Worm (Caenorhabditis elegans) whole organism, L1 larva: ENCODE data around the gene nlp-64.
A peak's percentile ranks its signal among the peaks of the same experiment; 100 is the strongest.

Source experiments
- C04F5.9 ChIP-seq: sonication (generic microtip); optimal IDR thresholded peaks from 2 replicates; lab custom pipeline; 2016; ENCODE audit warnings: missing genetic modification characterization, missing compliant biosample characterization
- C34B4.2 ChIP-seq: sonication (generic microtip); optimal IDR thresholded peaks from 2 replicates; lab custom pipeline; 2017; ENCODE audit warnings: mild to moderate bottlenecking, missing genetic modification characterization, missing compliant biosample characterization
- F16B12.6 ChIP-seq: fragments of 150-350 bp; optimal IDR thresholded peaks from 2 replicates; lab custom pipeline; 2014; ENCODE audit warnings: missing biosample characterization, missing genetic modification characterization
- aly-2 ChIP-seq: fragments of 150-350 bp; optimal IDR thresholded peaks from 2 replicates; lab custom pipeline; 2014; ENCODE audit warnings: missing biosample characterization, missing genetic modification characterization
- ama-1 ChIP-seq: fragments of 150-350 bp; optimal IDR thresholded peaks from 2 replicates; lab custom pipeline; 2014
- blmp-1 ChIP-seq: fragments of 150-350 bp; optimal IDR thresholded peaks from 2 replicates; lab custom pipeline; 2014; ENCODE audit warnings: missing biosample characterization, missing genetic modification characterization
- ceh-63 ChIP-seq: fragments of 200-800 bp; sonication (Bioruptor generic); optimal IDR thresholded peaks from 2 replicates; lab custom pipeline; 2018; ENCODE audit warnings: mild to moderate bottlenecking, missing genetic modification characterization, missing compliant biosample characterization
- ceh-8 ChIP-seq: fragments of 200-800 bp; sonication (Bioruptor generic); optimal IDR thresholded peaks from 2 replicates; lab custom pipeline; 2018; ENCODE audit warnings: mild to moderate bottlenecking, missing genetic modification characterization, moderate library complexity, missing compliant biosample characterization
- ceh-88 ChIP-seq: fragments of 200-800 bp; sonication (Bioruptor generic); IDR thresholded peaks from 2 replicates; pipeline ENCODE4 v1.3.6; 2022; ENCODE audit warnings: missing genetic modification characterization, missing compliant biosample characterization
- ceh-90 ChIP-seq: sonication (generic microtip); optimal IDR thresholded peaks from 2 replicates; lab custom pipeline; 2016; ENCODE audit warnings: missing genetic modification characterization, missing compliant biosample characterization
- ces-1 ChIP-seq: fragments of 150-350 bp; optimal IDR thresholded peaks from 2 replicates; lab custom pipeline; 2014; ENCODE audit warnings: missing biosample characterization, missing genetic modification reagents, missing genetic modification characterization
- dpl-1 ChIP-seq, 3 experiments: fragments of 150-350 bp in 2 of 3; sonication (generic microtip) in 1 of 3; optimal IDR thresholded peaks; 2 replicates each; lab custom pipeline; 2014 to 2017; ENCODE audit warnings: missing biosample characterization in 3 of 3, missing genetic modification characterization in 3 of 3, missing genetic modification reagents in 3 of 3
- efl-1 ChIP-seq, 4 experiments: fragments of 150-350 bp; optimal IDR thresholded peaks in 3 of 4; peaks in 1 of 4; 1 replicate in 1 of 4; 2 replicates in 3 of 4; lab custom pipeline; 2014; ENCODE audit warnings: missing biosample characterization in 2 of 4, missing genetic modification characterization in 2 of 4, missing genetic modification reagents in 2 of 4
- efl-3 ChIP-seq: fragments of 200-800 bp; sonication (Bioruptor generic); optimal IDR thresholded peaks from 2 replicates; lab custom pipeline; 2018; ENCODE audit warnings: mild to moderate bottlenecking, missing genetic modification characterization, missing compliant biosample characterization
- egl-27 ChIP-seq, 2 experiments: fragments of 150-350 bp in 1 of 2; sonication (generic microtip); optimal IDR thresholded peaks; 3 replicates each; lab custom pipeline; 2017 to 2018; ENCODE audit warnings: missing biosample characterization in 2 of 2, missing genetic modification characterization in 2 of 2, missing genetic modification reagents in 2 of 2
- ets-5 ChIP-seq: fragments of 200-800 bp; sonication (Bioruptor generic); IDR thresholded peaks from 2 replicates; pipeline ENCODE4 v1.3.6; 2022; ENCODE audit warnings: missing genetic modification characterization, missing compliant biosample characterization
- fkh-10 ChIP-seq: sonication (generic microtip); optimal IDR thresholded peaks from 2 replicates; lab custom pipeline; 2017; ENCODE audit warnings: missing biosample characterization, missing genetic modification reagents, missing genetic modification characterization
- fkh-8 ChIP-seq: sonication (generic microtip); optimal IDR thresholded peaks from 2 replicates; lab custom pipeline; 2016; ENCODE audit warnings: mild to moderate bottlenecking, missing genetic modification characterization, missing compliant biosample characterization
- fos-1 ChIP-seq: fragments of 150-350 bp; optimal IDR thresholded peaks from 2 replicates; lab custom pipeline; 2014; ENCODE audit warnings: missing biosample characterization, missing genetic modification characterization
- grh-1 ChIP-seq: fragments of 200-800 bp; sonication (Bioruptor generic); IDR thresholded peaks from 2 replicates; pipeline ENCODE4 v1.3.6; 2022; ENCODE audit warnings: missing genetic modification reagents, missing genetic modification characterization, missing compliant biosample characterization
- hlh-17 ChIP-seq: fragments of 200-800 bp; sonication (Bioruptor generic); optimal IDR thresholded peaks from 2 replicates; lab custom pipeline; 2018; ENCODE audit warnings: missing genetic modification characterization, mild to moderate bottlenecking, missing compliant biosample characterization, moderate library complexity, borderline replicate concordance
- hlh-4 ChIP-seq: sonication (generic microtip); optimal IDR thresholded peaks from 2 replicates; lab custom pipeline; 2016; ENCODE audit warnings: mild to moderate bottlenecking, missing genetic modification characterization, missing compliant biosample characterization
- irx-1 ChIP-seq: sonication (generic microtip); optimal IDR thresholded peaks from 2 replicates; lab custom pipeline; 2016; ENCODE audit warnings: missing genetic modification characterization, missing compliant biosample characterization
- isw-1 ChIP-seq: fragments of 200-800 bp; sonication (Bioruptor generic); IDR thresholded peaks from 2 replicates; pipeline ENCODE4 v1.3.6; 2022; ENCODE audit warnings: missing genetic modification characterization, missing compliant biosample characterization
- jun-1 ChIP-seq: fragments of 150-350 bp; optimal IDR thresholded peaks from 2 replicates; lab custom pipeline; 2014; ENCODE audit warnings: missing biosample characterization, missing genetic modification reagents, missing genetic modification characterization
- lin-13 ChIP-seq: fragments of 150-350 bp; optimal IDR thresholded peaks from 2 replicates; lab custom pipeline; 2014; ENCODE audit warnings: missing biosample characterization, missing genetic modification reagents, missing genetic modification characterization
- lin-14 ChIP-seq: fragments of 200-800 bp; sonication (Bioruptor generic); optimal IDR thresholded peaks from 2 replicates; lab custom pipeline; 2018; ENCODE audit warnings: mild to moderate bottlenecking, missing genetic modification characterization, moderate library complexity, missing compliant biosample characterization
- lin-35 ChIP-seq, 2 experiments: fragments of 150-350 bp; optimal IDR thresholded peaks; 2 replicates each; lab custom pipeline; 2014; ENCODE audit warnings: missing biosample characterization in 2 of 2, missing genetic modification characterization in 2 of 2, missing genetic modification reagents in 2 of 2
- lin-39 ChIP-seq: fragments of 150-350 bp; optimal IDR thresholded peaks from 2 replicates; lab custom pipeline; 2014; ENCODE audit warnings: missing biosample characterization, missing genetic modification reagents, missing genetic modification characterization
- mef-2 ChIP-seq: fragments of 150-350 bp; optimal IDR thresholded peaks from 2 replicates; lab custom pipeline; 2014; ENCODE audit warnings: missing biosample characterization, missing genetic modification characterization
- nhr-12 ChIP-seq: sonication (generic microtip); optimal IDR thresholded peaks from 2 replicates; lab custom pipeline; 2017; ENCODE audit warnings: missing biosample characterization, missing genetic modification characterization
- nhr-237 ChIP-seq: fragments of 150-350 bp; optimal IDR thresholded peaks from 2 replicates; lab custom pipeline; 2014; ENCODE audit warnings: missing biosample characterization, missing genetic modification characterization
- nhr-28 ChIP-seq: fragments of 150-350 bp; optimal IDR thresholded peaks from 2 replicates; lab custom pipeline; 2014; ENCODE audit warnings: missing biosample characterization, missing genetic modification characterization
- nhr-71 ChIP-seq: sonication (generic microtip); optimal IDR thresholded peaks from 2 replicates; lab custom pipeline; 2016; ENCODE audit warnings: mild to moderate bottlenecking, missing genetic modification characterization, moderate library complexity, missing compliant biosample characterization
- nhr-76 ChIP-seq: sonication (generic microtip); optimal IDR thresholded peaks from 2 replicates; lab custom pipeline; 2017; ENCODE audit warnings: missing biosample characterization, missing genetic modification characterization
- nhr-77 ChIP-seq: fragments of 150-350 bp; optimal IDR thresholded peaks from 2 replicates; lab custom pipeline; 2014; ENCODE audit warnings: missing biosample characterization, missing genetic modification characterization
- nhr-84 ChIP-seq: sonication (generic microtip); optimal IDR thresholded peaks from 2 replicates; lab custom pipeline; 2017; ENCODE audit warnings: missing biosample characterization, missing genetic modification characterization
- nhr-90 ChIP-seq: sonication (generic microtip); optimal IDR thresholded peaks from 2 replicates; lab custom pipeline; 2016; ENCODE audit warnings: mild to moderate bottlenecking, missing genetic modification characterization, missing compliant biosample characterization; ENCODE audit not compliant: poor library complexity
- pag-3 ChIP-seq: sonication (generic microtip); optimal IDR thresholded peaks from 2 replicates; lab custom pipeline; 2017; ENCODE audit warnings: missing genetic modification characterization, mild to moderate bottlenecking, missing compliant biosample characterization, antibody characterized with exemption, borderline replicate concordance; ENCODE audit not compliant: insufficient read depth
- pax-3 ChIP-seq: fragments of 200-800 bp; sonication (Bioruptor generic); optimal IDR thresholded peaks from 2 replicates; lab custom pipeline; 2018; ENCODE audit warnings: mild to moderate bottlenecking, missing genetic modification characterization, moderate library complexity, missing compliant biosample characterization
- rnt-1 ChIP-seq: sonication (generic microtip); optimal IDR thresholded peaks from 2 replicates; lab custom pipeline; 2016; ENCODE audit warnings: mild to moderate bottlenecking, missing genetic modification characterization, moderate library complexity, missing compliant biosample characterization
- snpc-4 ChIP-seq: fragments of 150-350 bp; optimal IDR thresholded peaks from 2 replicates; lab custom pipeline; 2014; ENCODE audit warnings: missing biosample characterization, missing genetic modification characterization
- snu-23 ChIP-seq: sonication (generic microtip); optimal IDR thresholded peaks from 2 replicates; lab custom pipeline; 2016; ENCODE audit warnings: missing genetic modification characterization, missing compliant biosample characterization
- sptf-1 ChIP-seq: fragments of 150-350 bp; optimal IDR thresholded peaks from 2 replicates; lab custom pipeline; 2014; ENCODE audit warnings: missing biosample characterization, missing genetic modification characterization
- sup-37 ChIP-seq: fragments of 200-800 bp; sonication (Bioruptor generic); optimal IDR thresholded peaks from 2 replicates; lab custom pipeline; 2018; ENCODE audit warnings: mild to moderate bottlenecking, missing genetic modification characterization, missing compliant biosample characterization
- swsn-7 ChIP-seq: sonication (generic microtip); optimal IDR thresholded peaks from 2 replicates; lab custom pipeline; 2016; ENCODE audit warnings: missing genetic modification characterization, missing compliant biosample characterization
- tbx-2 ChIP-seq: sonication (generic microtip); optimal IDR thresholded peaks from 2 replicates; lab custom pipeline; 2016; ENCODE audit warnings: missing genetic modification characterization, missing compliant biosample characterization
- unc-130 ChIP-seq: fragments of 150-350 bp; optimal IDR thresholded peaks from 2 replicates; lab custom pipeline; 2017; ENCODE audit warnings: missing biosample characterization, missing genetic modification characterization, inconsistent platforms
- unc-62 ChIP-seq: fragments of 150-350 bp; optimal IDR thresholded peaks from 2 replicates; lab custom pipeline; 2014; ENCODE audit warnings: missing biosample characterization, missing genetic modification reagents, missing genetic modification characterization
- unc-86 ChIP-seq: sonication (generic microtip); optimal IDR thresholded peaks from 2 replicates; lab custom pipeline; 2016; ENCODE audit warnings: missing genetic modification characterization, missing compliant biosample characterization
- vab-15 ChIP-seq: sonication (generic microtip); optimal IDR thresholded peaks from 2 replicates; lab custom pipeline; 2017; ENCODE audit warnings: missing genotype, mild to moderate bottlenecking, missing genetic modification characterization, missing compliant biosample characterization
- zag-1 ChIP-seq: fragments of 150-350 bp; optimal IDR thresholded peaks from 2 replicates; lab custom pipeline; 2014; ENCODE audit warnings: missing biosample characterization, missing genetic modification characterization
- zip-4 ChIP-seq: fragments of 200-800 bp; sonication (Bioruptor generic); optimal IDR thresholded peaks from 2 replicates; lab custom pipeline; 2018; ENCODE audit warnings: mild to moderate bottlenecking, missing genetic modification characterization, moderate library complexity, missing compliant biosample characterization

nlp-64 gene

ce11 chrX:325597-326161, 14.6 kb upstream of the nlp-64 start, which contains the start of gene M02E1.1 (continued):
- no peak for TF ChIP-seq pag-3 (tag; lab: Kevin White, UChicago)
- TF ChIP-seq snu-23 (GFP tag; lab: Kevin White, UChicago): peak; percentile 45
- peak; percentile 41 for TF ChIP-seq lin-14
- peak; percentile 53 for TF ChIP-seq nhr-71 (tag; lab: Kevin White, UChicago)
- TF ChIP-seq hlh-4 (tag; lab: Kevin White, UChicago): no peak
- no peak for TF ChIP-seq nhr-77 (tag; lab: Kevin White, UChicago)
- TF ChIP-seq vab-15: no peak
- no peak for TF ChIP-seq zip-4 (GFP tag; lab: Kevin White, UChicago)
- TF ChIP-seq irx-1 (tag; lab: Kevin White, UChicago): no peak
- peak; percentile 21 for TF ChIP-seq swsn-7 (tag; lab: Kevin White, UChicago)
- TF ChIP-seq egl-27 (tag; optimal IDR thresholded peaks at IDR 0.05; lab: Kevin White, UChicago): no peak
- TF ChIP-seq grh-1 (GFP tag; lab: Robert Waterston, UW): no peak
- TF ChIP-seq tbx-2 (tag; lab: Kevin White, UChicago): peak; percentile 36
- TF ChIP-seq ces-1 (GFP tag; lab: Kevin White, UChicago): no peak
- no peak for TF ChIP-seq efl-3 (GFP tag; lab: Kevin White, UChicago)
- no peak for TF ChIP-seq nhr-76
- peak; percentile 6 for TF ChIP-seq snpc-4 (tag; lab: Kevin White, UChicago)
- TF ChIP-seq blmp-1: peak; percentile 45
- TF ChIP-seq fos-1 (tag; lab: Kevin White, UChicago): no peak
- TF ChIP-seq fkh-10 (GFP tag; lab: Kevin White, UChicago): no peak
- no peak for TF ChIP-seq C04F5.9 (tag; lab: Kevin White, UChicago)
- TF ChIP-seq ceh-88 (GFP tag; lab: Robert Waterston, UW): no peak
- no peak for TF ChIP-seq ceh-63
- TF ChIP-seq hlh-17: no peak
- TF ChIP-seq ama-1 (lab: Kevin White, UChicago): no peak
- TF ChIP-seq lin-13: no peak
- TF ChIP-seq unc-62: no peak
- TF ChIP-seq C34B4.2 (tag; lab: Kevin White, UChicago): no peak
- peak; percentile 25 for TF ChIP-seq rnt-1 (tag; lab: Kevin White, UChicago)
- no peak for TF ChIP-seq nhr-237 (tag; lab: Kevin White, UChicago)
- TF ChIP-seq nhr-28 (tag; lab: Kevin White, UChicago): no peak
- no peak for TF ChIP-seq unc-86 (tag; lab: Kevin White, UChicago)
- TF ChIP-seq isw-1 (GFP tag; lab: Robert Waterston, UW): no peak
- TF ChIP-seq fkh-8 (tag; lab: Kevin White, UChicago): no peak
- no peak for TF ChIP-seq aly-2 (tag; lab: Kevin White, UChicago)
- TF ChIP-seq ets-5 (GFP tag; lab: Robert Waterston, UW): no peak
- TF ChIP-seq sup-37 (GFP tag; lab: Kevin White, UChicago): no peak
- no peak for TF ChIP-seq ceh-8 (GFP tag; lab: Kevin White, UChicago)
- no peak for TF ChIP-seq lin-39 (tag; lab: Kevin White, UChicago)
- peak; percentile 89 for TF ChIP-seq F16B12.6
- TF ChIP-seq unc-130: no peak
- TF ChIP-seq nhr-90: peak; percentile 46
- no peak for TF ChIP-seq nhr-84 (tag; lab: Kevin White, UChicago)
- no peak for TF ChIP-seq zag-1 (tag; lab: Kevin White, UChicago)
- TF ChIP-seq nhr-12 (tag; lab: Kevin White, UChicago): no peak
- no peak for TF ChIP-seq ceh-90 (tag; lab: Kevin White, UChicago)
- no peak for TF ChIP-seq pax-3 (tag; lab: Kevin White, UChicago)
- peak in 1 of 2 experiments; percentile 22 for TF ChIP-seq efl-1 (optimal IDR thresholded peaks at IDR 0.05; lab: Kevin White, UChicago)
- peak; percentile 20 to 55 for TF ChIP-seq efl-1 (GFP tag; optimal IDR thresholded peaks at IDR 0.05 in 1 of 2; lab: Kevin White, UChicago)
- no peak for TF ChIP-seq jun-1 (tag; lab: Kevin White, UChicago)
- peak in 1 of 2 experiments; percentile 66 for TF ChIP-seq lin-35 (GFP tag; optimal IDR thresholded peaks at IDR 0.05; lab: Kevin White, UChicago)
- no peak for TF ChIP-seq sptf-1 (tag; lab: Kevin White, UChicago)
- TF ChIP-seq mef-2: no peak
- peak in 2 of 3 experiments; percentile 26 to 38 for TF ChIP-seq dpl-1 (GFP tag; optimal IDR thresholded peaks at IDR 0.05; lab: Kevin White, UChicago)
